Worm (Caenorhabditis elegans): ENCODE results near the gene dnj-7.

dnj-7 gene

ce11 chrX:7170575-7171297 is 23.6 kb upstream of the dnj-7 start, which contains the start of gene bar-1:
bar-1 (minus strand) TSS chrX:7170625.
- TF ChIP-seq ztf-23 (GFP tag; IDR thresholded peaks at IDR 0.05) (no peak), T22C8.4 (GFP tag; IDR thresholded peaks at IDR 0.05) (no peak), med-1 (GFP tag; optimal IDR thresholded peaks at IDR 0.05; ENCODE audit: insufficient read depth) (no peak), klf-2 (GFP tag; conservative IDR thresholded peaks at IDR 0.05) (no peak), ztf-29 (GFP tag; IDR thresholded peaks at IDR 0.05) (no peak), ref-1 (GFP tag; conservative IDR thresholded peaks at IDR 0.05) (no peak), flt-1 (GFP tag; IDR thresholded peaks at IDR 0.05) (no peak), cog-1 (tag; optimal IDR thresholded peaks at IDR 0.05) (no peak), tab-1 (GFP tag; IDR thresholded peaks at IDR 0.05) (no peak)

ce11 chrX:7175389-7175788 is 19.0 kb upstream of the dnj-7 start:
- TF ChIP-seq med-1 (GFP tag; optimal IDR thresholded peaks at IDR 0.05; ENCODE audit: insufficient read depth) = no peak
- TF ChIP-seq tab-1 (GFP tag; IDR thresholded peaks at IDR 0.05) = no peak
- TF ChIP-seq klf-2 (GFP tag; conservative IDR thresholded peaks at IDR 0.05) = no peak
- TF ChIP-seq ztf-23 (GFP tag; IDR thresholded peaks at IDR 0.05) = no peak
- no peak for TF ChIP-seq flt-1 (GFP tag; IDR thresholded peaks at IDR 0.05)
- TF ChIP-seq ztf-29 (GFP tag; IDR thresholded peaks at IDR 0.05) = no peak
- TF ChIP-seq ref-1 (GFP tag; conservative IDR thresholded peaks at IDR 0.05) = no peak
- no peak for TF ChIP-seq cog-1 (tag; optimal IDR thresholded peaks at IDR 0.05)
- TF ChIP-seq T22C8.4 (GFP tag; IDR thresholded peaks at IDR 0.05) = no peak

DNA sequence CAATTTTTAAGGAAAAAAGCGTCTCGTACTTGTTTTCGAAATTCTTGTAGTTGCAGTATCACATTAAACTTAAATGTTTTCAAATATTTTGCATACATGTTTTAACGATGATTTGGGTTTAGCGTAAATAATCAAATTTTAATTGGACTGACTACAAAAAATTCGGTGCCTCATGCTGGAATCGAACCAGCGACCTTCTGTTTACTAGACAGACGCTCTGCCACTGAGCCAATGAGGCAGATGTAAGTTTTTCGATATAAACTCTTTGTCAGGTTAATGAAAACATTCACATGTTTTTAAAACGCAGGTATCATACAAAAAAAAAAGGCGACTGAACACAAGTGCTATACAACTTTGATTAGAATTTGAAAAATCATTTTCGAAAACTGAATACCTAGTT is 17.5 kb upstream of the dnj-7 start:
- TF ChIP-seq ztf-23 (GFP tag; IDR thresholded peaks at IDR 0.05) (no peak), T22C8.4 (GFP tag; IDR thresholded peaks at IDR 0.05) (no peak), ztf-29 (GFP tag; IDR thresholded peaks at IDR 0.05) (no peak), ref-1 (GFP tag; conservative IDR thresholded peaks at IDR 0.05) (no peak), klf-2 (GFP tag; conservative IDR thresholded peaks at IDR 0.05) (no peak), tab-1 (GFP tag; IDR thresholded peaks at IDR 0.05) (no peak), flt-1 (GFP tag; IDR thresholded peaks at IDR 0.05) (no peak)

DNA sequence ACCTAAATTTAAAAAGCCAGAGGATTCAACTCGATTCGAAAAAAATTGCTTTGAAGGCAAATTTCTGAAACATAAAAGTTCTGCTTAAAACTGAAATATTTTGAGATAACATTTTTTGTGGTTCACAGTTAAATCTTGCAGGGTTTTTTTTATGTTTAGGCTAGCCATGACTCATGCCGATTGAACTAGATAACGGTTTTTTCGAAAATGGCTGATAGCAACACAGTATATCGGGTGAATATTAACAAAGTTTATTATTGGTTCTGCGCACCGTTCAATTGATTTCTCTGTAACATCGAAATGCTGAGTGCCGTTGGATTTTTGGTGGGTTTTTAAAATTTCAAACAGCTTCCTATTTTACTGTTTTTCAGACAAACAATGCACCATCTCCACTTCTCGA is 17.0 kb upstream of the dnj-7 start, which contains the start of gene F43E12.1:
Gene F43E12.1 (plus strand): TSS at position 301 of the 400 bp plus-strand sequence.
- TF ChIP-seq tab-1 (GFP tag; IDR thresholded peaks at IDR 0.05) = no peak
- no peak for TF ChIP-seq klf-2 (GFP tag; conservative IDR thresholded peaks at IDR 0.05)
- no peak for TF ChIP-seq flt-1 (GFP tag; IDR thresholded peaks at IDR 0.05)
- no peak for TF ChIP-seq med-1 (GFP tag; optimal IDR thresholded peaks at IDR 0.05; ENCODE audit: insufficient read depth)
- TF ChIP-seq T22C8.4 (GFP tag; IDR thresholded peaks at IDR 0.05) = no peak
- TF ChIP-seq ref-1 (GFP tag; conservative IDR thresholded peaks at IDR 0.05) = no peak
- no peak for TF ChIP-seq ztf-29 (GFP tag; IDR thresholded peaks at IDR 0.05)
- no peak for TF ChIP-seq ztf-23 (GFP tag; IDR thresholded peaks at IDR 0.05)
- no peak for TF ChIP-seq cog-1 (tag; optimal IDR thresholded peaks at IDR 0.05)

DNA sequence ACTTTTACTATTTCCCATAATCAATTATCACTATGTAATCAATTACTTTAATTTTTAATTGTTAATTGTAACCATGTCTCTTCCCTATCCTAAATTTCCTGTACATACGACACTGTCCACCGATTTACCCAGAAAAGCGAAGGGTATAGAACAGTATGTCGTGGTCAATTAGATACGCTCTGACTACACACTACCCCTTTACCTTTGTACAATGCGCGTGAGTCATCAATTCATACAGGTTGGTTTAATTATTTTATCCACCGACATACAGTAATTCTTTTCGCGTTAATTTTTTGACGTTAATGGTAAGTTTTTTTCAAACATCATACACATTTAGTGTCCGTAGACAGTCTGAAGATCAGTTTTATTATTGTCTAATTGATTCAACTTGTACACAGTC is 12.7 kb upstream of the dnj-7 start:
- TF ChIP-seq tab-1 (GFP tag; IDR thresholded peaks at IDR 0.05) (no peak), ztf-29 (GFP tag; IDR thresholded peaks at IDR 0.05) (no peak), ztf-23 (GFP tag; IDR thresholded peaks at IDR 0.05) (no peak; the same call in 1 of the 2 replicates), med-1 (GFP tag; optimal IDR thresholded peaks at IDR 0.05; ENCODE audit: insufficient read depth) (no peak), ref-1 (GFP tag; conservative IDR thresholded peaks at IDR 0.05) (no peak), T22C8.4 (GFP tag; IDR thresholded peaks at IDR 0.05) (no peak), cog-1 (tag; optimal IDR thresholded peaks at IDR 0.05) (no peak), klf-2 (GFP tag; conservative IDR thresholded peaks at IDR 0.05) (no peak), flt-1 (GFP tag; IDR thresholded peaks at IDR 0.05) (no peak)

DNA sequence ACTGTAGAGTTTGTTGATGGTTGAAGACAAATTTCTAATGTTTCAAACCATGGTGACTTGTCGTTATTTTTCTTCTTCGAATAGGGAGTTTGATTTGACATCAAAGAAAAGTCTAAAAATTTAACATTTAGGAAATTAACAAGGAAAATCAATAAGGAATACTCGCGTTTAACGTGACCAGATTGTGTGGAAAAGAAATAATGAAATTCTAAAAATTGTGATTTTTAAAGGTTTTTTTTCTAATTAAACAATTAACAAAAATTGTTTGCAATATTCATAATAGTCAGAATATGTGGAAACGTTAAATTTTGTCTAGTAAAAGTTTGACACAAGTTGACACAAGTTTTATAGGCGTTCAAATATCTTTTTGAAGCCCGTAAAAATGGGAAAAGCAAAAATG is 6.8 kb upstream of the dnj-7 start, which contains the start of gene C55B6.4:
Gene C55B6.4 (minus strand): TSS at position 101 of the 400 bp plus-strand sequence.
- TF ChIP-seq T22C8.4 (GFP tag; IDR thresholded peaks at IDR 0.05) = no peak
- TF ChIP-seq tab-1 (GFP tag; IDR thresholded peaks at IDR 0.05) = no peak
- no peak for TF ChIP-seq ztf-29 (GFP tag; IDR thresholded peaks at IDR 0.05)
- TF ChIP-seq ztf-23 (GFP tag; IDR thresholded peaks at IDR 0.05) = no peak
- TF ChIP-seq cog-1 (tag; optimal IDR thresholded peaks at IDR 0.05) = no peak
- TF ChIP-seq ref-1 (GFP tag; conservative IDR thresholded peaks at IDR 0.05) = no peak
- TF ChIP-seq med-1 (GFP tag; optimal IDR thresholded peaks at IDR 0.05; ENCODE audit: insufficient read depth) = no peak
- no peak for TF ChIP-seq flt-1 (GFP tag; IDR thresholded peaks at IDR 0.05)
- no peak for TF ChIP-seq klf-2 (GFP tag; conservative IDR thresholded peaks at IDR 0.05)

ce11 chrX:7191882-7192281 is 2.5 kb upstream of the dnj-7 start, which contains the start of gene C55B6.7:
C55B6.7 (minus strand) TSS chrX:7191982.
- TF ChIP-seq tab-1 (GFP tag; IDR thresholded peaks at IDR 0.05) (no peak), med-1 (GFP tag; optimal IDR thresholded peaks at IDR 0.05; ENCODE audit: insufficient read depth) (no peak), klf-2 (GFP tag; conservative IDR thresholded peaks at IDR 0.05) (no peak), ztf-23 (GFP tag; IDR thresholded peaks at IDR 0.05) (no peak), ref-1 (GFP tag; conservative IDR thresholded peaks at IDR 0.05) (no peak), flt-1 (GFP tag; IDR thresholded peaks at IDR 0.05) (no peak), T22C8.4 (GFP tag; IDR thresholded peaks at IDR 0.05) (no peak), ztf-29 (GFP tag; IDR thresholded peaks at IDR 0.05) (no peak), cog-1 (tag; optimal IDR thresholded peaks at IDR 0.05) (no peak)

DNA sequence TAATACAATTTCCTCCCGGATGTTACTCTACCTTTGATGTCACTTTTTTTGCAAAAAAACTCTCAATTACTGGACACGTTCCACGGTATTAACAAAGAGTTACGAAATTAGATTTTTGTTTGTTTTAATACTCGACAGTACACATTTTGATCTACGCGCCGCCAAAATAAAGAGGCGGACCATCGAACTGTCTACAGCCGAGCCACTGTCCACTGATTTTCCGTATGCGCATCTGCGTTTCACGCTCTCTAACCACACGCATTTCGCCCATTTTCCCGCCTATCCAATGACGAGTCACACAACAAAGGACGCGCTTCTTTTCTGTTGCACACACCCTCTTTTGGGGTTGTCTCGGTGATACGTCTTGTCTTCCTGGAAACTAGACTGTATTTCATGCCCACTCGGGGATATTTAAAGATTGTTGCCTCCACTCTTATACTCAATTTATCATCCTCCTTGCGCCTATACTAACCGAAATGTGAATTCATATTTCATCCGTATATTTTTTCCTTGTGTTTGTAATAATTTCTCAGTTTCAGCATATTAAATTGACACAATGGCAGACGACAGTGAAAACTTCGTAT is 5.6 kb downstream of the dnj-7 start, which contains the start of gene C55B6.1:
Gene C55B6.1 (plus strand): TSS at position 534 of the 584 bp plus-strand sequence.
- no peak for TF ChIP-seq tab-1 (GFP tag; IDR thresholded peaks at IDR 0.05)
- no peak for TF ChIP-seq klf-2 (GFP tag; conservative IDR thresholded peaks at IDR 0.05)
- TF ChIP-seq ref-1 (GFP tag; conservative IDR thresholded peaks at IDR 0.05) = no peak
- TF ChIP-seq med-1 (GFP tag; optimal IDR thresholded peaks at IDR 0.05; ENCODE audit: insufficient read depth) = no peak
- no peak for TF ChIP-seq cog-1 (tag; optimal IDR thresholded peaks at IDR 0.05)
- no peak for TF ChIP-seq T22C8.4 (GFP tag; IDR thresholded peaks at IDR 0.05)
- no peak for TF ChIP-seq ztf-29 (GFP tag; IDR thresholded peaks at IDR 0.05)
- TF ChIP-seq ztf-23 (GFP tag; IDR thresholded peaks at IDR 0.05) = no peak
- TF ChIP-seq flt-1 (GFP tag; IDR thresholded peaks at IDR 0.05) = no peak

DNA sequence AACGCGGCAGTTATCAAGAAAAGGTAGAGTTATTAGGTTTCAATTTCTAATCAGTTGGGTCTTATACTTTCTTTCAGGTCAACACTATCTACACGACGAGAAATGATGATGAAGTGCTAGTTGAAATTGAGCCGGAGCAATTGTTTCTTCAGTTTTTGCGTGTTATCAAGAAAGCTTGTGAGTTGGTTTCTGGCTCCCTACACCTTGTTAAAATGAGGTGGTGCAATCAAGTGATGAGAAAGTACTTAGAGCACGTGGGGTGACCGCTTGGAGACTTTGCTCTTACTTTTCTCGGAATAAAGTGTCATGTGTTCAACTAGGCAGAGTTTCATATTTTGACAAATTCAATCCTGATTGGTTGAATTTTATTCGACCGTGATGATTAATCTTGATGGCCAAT is 6.1 kb downstream of the dnj-7 start:
- TF ChIP-seq ref-1 (GFP tag; conservative IDR thresholded peaks at IDR 0.05) = no peak
